Worm (Caenorhabditis elegans): Measurements from ENCODE around the gene dnj-18.

The dnj-18 gene

DNA sequence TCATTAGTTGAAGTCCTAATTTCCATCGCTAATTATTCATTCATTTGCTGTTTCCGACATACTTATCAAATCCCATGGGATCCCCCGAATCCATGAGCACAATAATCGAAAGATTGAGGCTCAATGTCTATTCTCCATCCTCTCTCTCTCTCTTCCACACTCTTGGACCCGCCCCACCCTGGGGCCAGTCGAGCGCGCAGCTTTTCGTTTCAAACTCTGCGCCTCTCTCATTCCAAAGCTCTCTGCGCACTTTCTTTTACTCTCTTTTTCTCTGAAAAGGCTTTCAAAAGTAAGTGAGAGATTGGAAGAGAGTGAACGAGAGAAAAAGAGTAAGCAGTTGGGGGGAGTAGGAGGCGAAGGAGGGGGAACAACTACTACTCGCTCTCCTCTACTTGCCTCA, 23.8 kb downstream of the dnj-18 start, which contains the start of gene acy-1 (continued):
- peak; percentile 71 for TF ChIP-seq dsc-1 (tag; optimal IDR thresholded peaks at IDR 0.05)
- peak; percentile 79 for TF ChIP-seq nhr-47 (tag; optimal IDR thresholded peaks at IDR 0.05)
- peak; percentile 47 for TF ChIP-seq egl-13 (tag; optimal IDR thresholded peaks at IDR 0.05)
- peak; percentile 80 for TF ChIP-seq unc-86 (tag; optimal IDR thresholded peaks at IDR 0.05)
- no peak for TF ChIP-seq pqm-1 (tag; optimal IDR thresholded peaks at IDR 0.05)
- peak; percentile 34 for TF ChIP-seq unc-130 (tag; optimal IDR thresholded peaks at IDR 0.05)
- peak; percentile 43 for TF ChIP-seq snpc-4 (tag; optimal IDR thresholded peaks at IDR 0.05)
- TF ChIP-seq zip-4 (GFP tag; optimal IDR thresholded peaks at IDR 0.05), result no peak
- no peak for TF ChIP-seq sup-37 (GFP tag; optimal IDR thresholded peaks at IDR 0.05)
- peak; percentile 35 for TF ChIP-seq C16A3.4 (tag; optimal IDR thresholded peaks at IDR 0.05)
- TF ChIP-seq swsn-7 (tag; optimal IDR thresholded peaks at IDR 0.05), result peak; percentile 84
- peak; percentile 60 to 86 (median 68) for TF ChIP-seq ceh-82 (tag; optimal IDR thresholded peaks at IDR 0.05)
- peak; percentile 67 for TF ChIP-seq xbp-1 (tag; optimal IDR thresholded peaks at IDR 0.05)
- TF ChIP-seq nhr-20 (tag; optimal IDR thresholded peaks at IDR 0.05), result peak; percentile 58
- peak; percentile 82 to 88 for TF ChIP-seq lsy-2 (tag; optimal IDR thresholded peaks at IDR 0.05)
- peak; percentile 79 for TF ChIP-seq snu-23 (GFP tag; optimal IDR thresholded peaks at IDR 0.05)
- no peak for TF ChIP-seq nhr-11 (tag; optimal IDR thresholded peaks at IDR 0.05)
- TF ChIP-seq F16B12.6 (tag; optimal IDR thresholded peaks at IDR 0.05), result peak; percentile 25
- TF ChIP-seq mdl-1 (tag; optimal IDR thresholded peaks at IDR 0.05), result peak in 1 of 2 experiments; percentile 2
- no peak for TF ChIP-seq efl-3 (GFP tag; optimal IDR thresholded peaks at IDR 0.05)
- peak; percentile 64 for TF ChIP-seq isw-1 (GFP tag; IDR thresholded peaks at IDR 0.05)
- TF ChIP-seq efl-1 (optimal IDR thresholded peaks at IDR 0.05), result peak; percentile 85 to 88
- TF ChIP-seq efl-1 (GFP tag; optimal IDR thresholded peaks at IDR 0.05 in 1 of 2), result peak; percentile 76 to 95
- TF ChIP-seq hlh-4 (tag; optimal IDR thresholded peaks at IDR 0.05), result no peak
- peak; percentile 50 to 76 for TF ChIP-seq lin-35 (GFP tag; optimal IDR thresholded peaks at IDR 0.05)
- TF ChIP-seq lin-14 (GFP tag; optimal IDR thresholded peaks at IDR 0.05), result peak; percentile 97
- peak; percentile 46 for TF ChIP-seq lin-39 (tag; optimal IDR thresholded peaks at IDR 0.05)
- peak; percentile 81 for TF ChIP-seq fkh-10 (GFP tag; optimal IDR thresholded peaks at IDR 0.05)
- peak; percentile 48 for TF ChIP-seq lin-15B (tag; optimal IDR thresholded peaks at IDR 0.05)

DNA sequence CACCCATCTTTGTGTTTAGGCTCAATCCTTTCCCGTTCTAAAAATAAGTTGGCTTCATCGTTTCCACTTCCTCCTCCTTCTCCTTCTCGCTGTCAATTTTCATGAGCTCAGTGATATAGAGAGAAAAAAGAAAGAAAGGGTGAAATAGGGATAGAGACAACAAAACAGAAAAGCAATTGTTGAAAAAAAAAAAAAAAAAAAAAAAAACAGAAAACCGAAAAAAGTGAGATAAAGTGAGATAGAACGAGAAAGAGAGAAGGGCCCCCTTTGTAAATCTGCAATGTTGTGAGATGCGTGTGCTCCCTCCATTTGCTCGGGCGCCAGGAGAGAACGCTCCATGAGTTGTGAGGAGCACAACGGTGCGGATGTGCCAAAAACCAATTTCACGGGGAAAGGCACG, 26.0 kb downstream of the dnj-18 start:
- TF ChIP-seq dsc-1 (tag; optimal IDR thresholded peaks at IDR 0.05), result peak; percentile 8
- TF ChIP-seq fkh-8 (tag; optimal IDR thresholded peaks at IDR 0.05), result no peak
- TF ChIP-seq mef-2 (tag; optimal IDR thresholded peaks at IDR 0.05), result peak; percentile 26
- TF ChIP-seq lin-14 (GFP tag; optimal IDR thresholded peaks at IDR 0.05), result peak; percentile 69
- no peak for TF ChIP-seq elt-3 (tag; optimal IDR thresholded peaks at IDR 0.05)
- TF ChIP-seq ztf-11 (tag; optimal IDR thresholded peaks at IDR 0.05), result no peak
- no peak for TF ChIP-seq xbp-1 (tag; optimal IDR thresholded peaks at IDR 0.05)
- TF ChIP-seq lsy-2 (tag; optimal IDR thresholded peaks at IDR 0.05), result peak in 1 of 2 experiments; percentile 46
- TF ChIP-seq dpl-1 (GFP tag; optimal IDR thresholded peaks at IDR 0.05), result peak in 1 of 3 experiments; percentile 6
- TF ChIP-seq Y116A8C.19 (tag; optimal IDR thresholded peaks at IDR 0.05; ENCODE audit: borderline replicate concordance), result no peak
- peak in 1 of 2 experiments; percentile 18 for TF ChIP-seq lin-35 (GFP tag; optimal IDR thresholded peaks at IDR 0.05)
- TF ChIP-seq nhr-90 (tag; optimal IDR thresholded peaks at IDR 0.05; ENCODE audit: poor library complexity), result no peak
- TF ChIP-seq nhr-71 (tag; optimal IDR thresholded peaks at IDR 0.05), result peak; percentile 50
- peak in 1 of 2 experiments; percentile 18 for TF ChIP-seq efl-1 (optimal IDR thresholded peaks at IDR 0.05)
- TF ChIP-seq efl-1 (GFP tag; optimal IDR thresholded peaks at IDR 0.05 in 1 of 2), result peak in 1 of 2 experiments; percentile 14
- TF ChIP-seq mep-1 (tag; optimal IDR thresholded peaks at IDR 0.05), result peak; percentile 58

DNA sequence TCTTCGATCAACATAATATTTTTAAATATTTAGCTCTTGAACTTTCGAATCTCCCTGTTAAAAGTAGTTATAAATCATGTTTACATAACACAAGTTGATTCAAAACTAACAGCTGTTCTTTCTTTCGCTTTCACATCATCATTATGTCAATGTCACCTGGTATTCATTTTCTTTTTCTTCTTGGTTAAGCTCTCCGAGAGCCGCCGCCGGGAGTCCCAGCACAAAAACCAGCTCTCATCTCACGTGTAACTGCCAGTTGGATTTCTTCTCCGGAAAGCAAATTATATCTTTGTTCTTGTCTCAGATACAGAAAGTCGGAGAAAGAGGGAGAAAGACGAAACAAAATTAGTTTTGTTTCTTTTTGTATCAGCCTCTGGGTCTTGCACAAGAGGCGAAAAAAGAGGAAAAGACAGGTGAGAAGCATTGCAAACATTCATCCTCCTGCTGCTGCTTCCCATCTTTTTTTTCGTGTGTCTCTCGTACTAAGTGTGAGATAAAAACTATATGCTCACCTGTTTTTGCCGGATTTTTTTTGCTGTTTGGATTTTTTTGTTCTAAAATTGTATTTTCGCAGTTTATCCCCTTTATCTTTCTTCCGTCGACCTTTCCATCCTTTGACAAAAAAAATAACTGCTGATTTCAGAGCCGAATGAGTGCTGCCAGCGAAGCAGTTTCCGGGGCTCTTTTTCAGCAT, 33.5 kb downstream of the dnj-18 start, which contains the start of gene F17C8.3:
TSS of gene F17C8.3 (plus strand) at position 644 of the 694 bp plus-strand sequence.
- TF ChIP-seq swsn-7 (tag; optimal IDR thresholded peaks at IDR 0.05) (peak; percentile 32), lin-39 (tag; optimal IDR thresholded peaks at IDR 0.05) (peak; percentile 51), skn-1 (tag; optimal IDR thresholded peaks at IDR 0.05) (no peak), lin-14 (GFP tag; optimal IDR thresholded peaks at IDR 0.05) (peak; percentile 83), dpl-1 (GFP tag; optimal IDR thresholded peaks at IDR 0.05) (peak in 1 of 3 experiments; percentile 5), mep-1 (tag; optimal IDR thresholded peaks at IDR 0.05) (peak; percentile 20), nhr-19 (GFP tag; conservative IDR thresholded peaks at IDR 0.05) (peak; percentile 50), nhr-11 (tag; optimal IDR thresholded peaks at IDR 0.05) (no peak), dsc-1 (tag; optimal IDR thresholded peaks at IDR 0.05) (peak; percentile 88), unc-130 (tag; optimal IDR thresholded peaks at IDR 0.05) (peak; percentile 4), snu-23 (GFP tag; optimal IDR thresholded peaks at IDR 0.05) (peak; percentile 53), blmp-1 (tag; optimal IDR thresholded peaks at IDR 0.05) (no peak), pag-3 (tag; optimal IDR thresholded peaks at IDR 0.05; ENCODE audit: borderline replicate concordance, insufficient read depth) (peak; percentile 32), lsy-2 (tag; optimal IDR thresholded peaks at IDR 0.05) (peak; percentile 54 to 70), nhr-84 (tag; optimal IDR thresholded peaks at IDR 0.05) (no peak), ztf-11 (tag; optimal IDR thresholded peaks at IDR 0.05) (no peak), fkh-4 (tag; optimal IDR thresholded peaks at IDR 0.05; ENCODE audit: borderline replicate concordance) (peak; percentile 51), elt-3 (tag; optimal IDR thresholded peaks at IDR 0.05) (no peak), nhr-71 (tag; optimal IDR thresholded peaks at IDR 0.05) (peak; percentile 86), ets-5 (GFP tag; IDR thresholded peaks at IDR 0.05) (no peak), grh-1 (GFP tag; IDR thresholded peaks at IDR 0.05) (no peak)
